Worm (Caenorhabditis elegans): Measurements from ENCODE around the gene cyn-7.

- TF ChIP-seq hlh-17 (GFP tag; optimal IDR thresholded peaks at IDR 0.05; ENCODE audit: borderline replicate concordance), result no peak
- TF ChIP-seq nhr-237 (tag; optimal IDR thresholded peaks at IDR 0.05), result no peak
- no peak for TF ChIP-seq nhr-76 (tag; optimal IDR thresholded peaks at IDR 0.05)
- TF ChIP-seq sup-37 (GFP tag; optimal IDR thresholded peaks at IDR 0.05), result no peak
- TF ChIP-seq tbx-2 (tag; optimal IDR thresholded peaks at IDR 0.05), result no peak
- TF ChIP-seq snpc-4 (tag; optimal IDR thresholded peaks at IDR 0.05), result no peak
- TF ChIP-seq dpl-1 (GFP tag; optimal IDR thresholded peaks at IDR 0.05), result no peak
- TF ChIP-seq ets-5 (GFP tag; IDR thresholded peaks at IDR 0.05), result no peak
- peak; percentile 48 for TF ChIP-seq aly-2 (tag; optimal IDR thresholded peaks at IDR 0.05)
- TF ChIP-seq elt-3 (tag; optimal IDR thresholded peaks at IDR 0.05), result no peak
- no peak for TF ChIP-seq lin-35 (GFP tag; optimal IDR thresholded peaks at IDR 0.05)
- TF ChIP-seq fos-1 (tag; optimal IDR thresholded peaks at IDR 0.05), result no peak
- TF ChIP-seq unc-86 (tag; optimal IDR thresholded peaks at IDR 0.05), result no peak
- TF ChIP-seq nhr-90 (tag; optimal IDR thresholded peaks at IDR 0.05; ENCODE audit: poor library complexity), result no peak
Observed at ce11 chrV:15186259-15186927, 785 bp downstream of the cyn-7 start, which contains the start of gene Y75B12B.3.
